Fruit fly (Drosophila melanogaster): ENCODE measurements around the gene Coq8.

The Coq8 gene

DNA sequence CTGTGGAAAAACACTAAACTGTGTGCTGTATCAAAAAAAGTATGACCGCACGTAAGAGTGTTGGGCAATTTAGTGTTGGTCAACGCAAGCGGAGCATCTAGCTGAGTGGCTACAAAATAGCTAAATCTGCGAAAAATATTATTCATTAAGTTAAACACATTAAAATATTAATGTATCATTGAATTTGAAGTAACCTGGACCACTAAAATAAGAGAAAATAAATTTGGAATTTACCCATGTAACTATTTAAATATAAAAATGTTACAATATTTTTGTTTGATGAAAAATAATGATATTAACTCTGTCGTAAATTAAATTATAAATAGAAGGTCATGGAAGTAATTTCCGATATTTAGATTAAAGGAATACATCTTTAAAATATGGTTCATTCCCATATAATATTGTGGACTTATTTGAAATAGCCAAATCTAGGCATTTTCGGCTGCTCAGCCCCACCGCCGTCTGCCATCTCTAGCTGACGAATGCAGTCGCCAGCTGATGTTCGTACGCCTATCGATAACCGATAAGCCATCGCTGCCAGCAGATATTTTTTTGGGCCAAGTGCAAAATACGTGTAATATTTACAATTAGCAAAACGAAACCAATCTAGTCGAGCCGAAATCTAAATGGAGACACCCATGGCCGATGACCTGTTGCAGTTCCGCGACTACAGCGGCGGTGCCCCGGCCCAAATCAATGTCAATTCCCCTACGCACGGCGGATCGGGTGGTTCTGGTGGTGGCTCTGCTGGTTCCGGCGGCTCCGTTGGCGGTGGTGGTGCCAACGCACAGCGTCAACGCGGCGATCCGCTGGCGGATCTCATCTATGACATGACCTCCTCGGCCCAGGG is 8.9 kb upstream of the Coq8 start, which contains the start of the genes Brms1 and CG4645:
Gene Brms1 (minus strand): TSS at position 46 of the 850 bp plus-strand sequence.
Gene CG4645 (plus strand): TSS at position 377 of the 850 bp plus-strand sequence.
- TF ChIP-seq Pdp1 (GFP tag; optimal IDR thresholded peaks at IDR 0.05) = peak; percentile 12 to 17
- TF ChIP-seq CG7271 (tag; optimal IDR thresholded peaks at IDR 0.05) = no peak
- peak; percentile 38 for TF ChIP-seq CG4820 (GFP tag; optimal IDR thresholded peaks at IDR 0.05)
- no peak for TF ChIP-seq bowl (GFP tag; IDR thresholded peaks at IDR 0.05)
- no peak for TF ChIP-seq CG3407 (GFP tag; optimal IDR thresholded peaks at IDR 0.05)
- no peak for TF ChIP-seq Gsc (GFP tag; IDR thresholded peaks at IDR 0.05)
- TF ChIP-seq CG18476 (GFP tag; optimal IDR thresholded peaks at IDR 0.05) = no peak
- peak; percentile 56; the same call in 1 of the 2 replicates for TF ChIP-seq CG31441 (GFP tag; IDR thresholded peaks at IDR 0.05)
- no peak for TF ChIP-seq dan (GFP tag; IDR thresholded peaks at IDR 0.05)
- TF ChIP-seq CG42726 (GFP tag; IDR thresholded peaks at IDR 0.05; ENCODE audit: partially characterized antibody) = no peak
- TF ChIP-seq exex (tag; optimal IDR thresholded peaks at IDR 0.05) = peak; percentile 25
- peak; percentile 88 for TF ChIP-seq sens (GFP tag)
- no peak for TF ChIP-seq CG5180 (GFP tag; optimal IDR thresholded peaks at IDR 0.05)
- TF ChIP-seq CG17328 (GFP tag; IDR thresholded peaks at IDR 0.05) = no peak
- no peak for TF ChIP-seq lov (optimal IDR thresholded peaks at IDR 0.05)
- no peak for TF ChIP-seq lov (GFP tag; IDR thresholded peaks at IDR 0.05)
- no peak for TF ChIP-seq unc-4 (GFP tag; IDR thresholded peaks at IDR 0.05; ENCODE audit: partially characterized antibody)
- TF ChIP-seq onecut (GFP tag; IDR thresholded peaks at IDR 0.05) = no peak
- peak; percentile 77 for TF ChIP-seq CG15514 (GFP tag; optimal IDR thresholded peaks at IDR 0.05)
- TF ChIP-seq Trl (optimal IDR thresholded peaks at IDR 0.05) = no peak
- no peak for TF ChIP-seq Trl (GFP tag; optimal IDR thresholded peaks at IDR 0.05)
- no peak for TF ChIP-seq wor (GFP tag; IDR thresholded peaks at IDR 0.05)
- no peak for TF ChIP-seq CG13894 (tag; optimal IDR thresholded peaks at IDR 0.05)
- no peak for TF ChIP-seq Lpt (GFP tag; optimal IDR thresholded peaks at IDR 0.05)
- 0 out of 3 replicates have a peak, but pooled peaks have one; percentile 25 for TF ChIP-seq CG16813 (GFP tag; IDR thresholded peaks at IDR 0.05; ENCODE audit: partially characterized antibody)
- no peak for TF ChIP-seq cas (GFP tag; IDR thresholded peaks at IDR 0.05)
- TF ChIP-seq pb (GFP tag; optimal IDR thresholded peaks at IDR 0.05) = no peak
- 0 out of 3 replicates have a peak, but pooled peaks have one; percentile 39 for TF ChIP-seq tgo (GFP tag; IDR thresholded peaks at IDR 0.05)
- no peak for TF ChIP-seq tap (tag; optimal IDR thresholded peaks at IDR 0.05)
- TF ChIP-seq kni (GFP tag; optimal IDR thresholded peaks at IDR 0.05) = no peak
- TF ChIP-seq Dll (GFP tag; IDR thresholded peaks at IDR 0.05; ENCODE audit: partially characterized antibody) = 0 out of 4 replicates have a peak, but pooled peaks have one; percentile 21
- no peak for TF ChIP-seq dm (GFP tag; optimal IDR thresholded peaks at IDR 0.05)
- TF ChIP-seq ci (GFP tag; IDR thresholded peaks at IDR 0.05) = peak; percentile 33; the same call in 2 of the 3 replicates
- peak; percentile 41; the same call in 1 of the 3 replicates for TF ChIP-seq zfh1 (GFP tag; IDR thresholded peaks at IDR 0.05)
- 0 out of 2 replicates have a peak, but pooled peaks have one; percentile 22 for TF ChIP-seq E2f1 (GFP tag; IDR thresholded peaks at IDR 0.05)
- no peak for TF ChIP-seq wdn (GFP tag; IDR thresholded peaks at IDR 0.05)
- no peak; the same call in 1 of the 2 replicates for TF ChIP-seq ttk (GFP tag; IDR thresholded peaks at IDR 0.05)
- peak; percentile 28; the same call in 1 of the 2 replicates for TF ChIP-seq vvl (GFP tag; IDR thresholded peaks at IDR 0.05)
- peak; percentile 44 for TF ChIP-seq Abd-B (GFP tag; optimal IDR thresholded peaks at IDR 0.05)
- peak in 1 of 2 experiments; percentile 5 for TF ChIP-seq chif (GFP tag; optimal IDR thresholded peaks at IDR 0.05)
- no peak for TF ChIP-seq corto (GFP tag; optimal IDR thresholded peaks at IDR 0.05)
- TF ChIP-seq Doc3 (GFP tag; IDR thresholded peaks at IDR 0.05; ENCODE audit: partially characterized antibody) = no peak
- no peak for TF ChIP-seq br (optimal IDR thresholded peaks at IDR 0.05)
- TF ChIP-seq sr (GFP tag; IDR thresholded peaks at IDR 0.05) = no peak
- no peak for TF ChIP-seq CG8478 (optimal IDR thresholded peaks at IDR 0.05)
- TF ChIP-seq CG34376 (GFP tag; optimal IDR thresholded peaks at IDR 0.05) = peak; percentile 14
- TF ChIP-seq PHDP (tag; optimal IDR thresholded peaks at IDR 0.05) = peak; percentile 9
- no peak for TF ChIP-seq Atf-2 (GFP tag; optimal IDR thresholded peaks at IDR 0.05)
- TF ChIP-seq CG6791 (GFP tag; IDR thresholded peaks at IDR 0.05; ENCODE audit: partially characterized antibody) = no peak; the same call in 2 of the 3 replicates
- peak; percentile 66 for TF ChIP-seq Nf-YC (tag; optimal IDR thresholded peaks at IDR 0.05)

All from whole organism, embryonic.